Worm (Caenorhabditis elegans) whole organism, late embryonic: Measurements from ENCODE around the gene cyp-35B3.

Experiments used
- C08G9.2 ChIP-seq: sonication (generic microtip); optimal IDR thresholded peaks from 2 replicates; lab custom pipeline; 2016; ENCODE audit warnings: mild to moderate bottlenecking, missing genetic modification characterization, moderate library complexity, missing compliant biosample characterization
- F13H6.1 ChIP-seq: sonication (generic microtip); optimal IDR thresholded peaks from 2 replicates; lab custom pipeline; 2016; ENCODE audit warnings: missing genetic modification characterization, missing compliant biosample characterization
- ceh-19 ChIP-seq: fragments of 200-800 bp; sonication (Bioruptor generic); optimal IDR thresholded peaks from 2 replicates; lab custom pipeline; 2018; ENCODE audit warnings: mild to moderate bottlenecking, missing genetic modification characterization, missing compliant biosample characterization
- ceh-2 ChIP-seq: sonication (generic microtip); optimal IDR thresholded peaks from 2 replicates; lab custom pipeline; 2016; ENCODE audit warnings: missing genotype, missing genetic modification characterization, missing compliant biosample characterization
- ceh-31 ChIP-seq: sonication (generic microtip); optimal IDR thresholded peaks from 2 replicates; lab custom pipeline; 2016; ENCODE audit warnings: missing genetic modification characterization, missing compliant biosample characterization
- ceh-48 ChIP-seq: sonication (generic microtip); optimal IDR thresholded peaks from 2 replicates; lab custom pipeline; 2016; ENCODE audit warnings: missing genetic modification characterization, inconsistent platforms, missing compliant biosample characterization
- dmd-4 ChIP-seq: sonication (generic microtip); optimal IDR thresholded peaks from 2 replicates; lab custom pipeline; 2016; ENCODE audit warnings: borderline replicate concordance, missing genetic modification characterization, missing compliant biosample characterization
- elt-2 ChIP-seq: sonication (generic microtip); optimal IDR thresholded peaks from 2 replicates; lab custom pipeline; 2016; ENCODE audit warnings: missing genetic modification reagents, missing genetic modification characterization, missing compliant biosample characterization
- fkh-6 ChIP-seq: sonication (generic microtip); optimal IDR thresholded peaks from 2 replicates; lab custom pipeline; 2016; ENCODE audit warnings: missing genetic modification characterization, missing compliant biosample characterization
- hlh-13 ChIP-seq: fragments of 200-800 bp; sonication (Bioruptor generic); optimal IDR thresholded peaks from 2 replicates; lab custom pipeline; 2018; ENCODE audit warnings: mild to moderate bottlenecking, missing genetic modification characterization, missing compliant biosample characterization
- hlh-15 ChIP-seq: sonication (generic microtip); optimal IDR thresholded peaks from 2 replicates; lab custom pipeline; 2016; ENCODE audit warnings: missing genetic modification characterization, missing compliant biosample characterization
- hlh-6 ChIP-seq: sonication (generic microtip); optimal IDR thresholded peaks from 2 replicates; lab custom pipeline; 2016; ENCODE audit warnings: missing genotype, missing genetic modification characterization, missing compliant biosample characterization
- hlh-8 ChIP-seq: sonication (generic microtip); optimal IDR thresholded peaks from 2 replicates; lab custom pipeline; 2016; ENCODE audit warnings: missing genotype, missing genetic modification characterization, missing compliant biosample characterization
- lim-6 ChIP-seq: sonication (generic microtip); optimal IDR thresholded peaks from 2 replicates; lab custom pipeline; 2016; ENCODE audit warnings: missing genetic modification characterization, missing compliant biosample characterization
- lin-11 ChIP-seq: fragments of 200-800 bp; sonication (Bioruptor generic); optimal IDR thresholded peaks from 2 replicates; lab custom pipeline; 2018; ENCODE audit warnings: mild to moderate bottlenecking, missing genetic modification characterization, missing compliant biosample characterization
- nhr-232 ChIP-seq: sonication (generic microtip); optimal IDR thresholded peaks from 2 replicates; lab custom pipeline; 2016; ENCODE audit warnings: missing genetic modification characterization, missing compliant biosample characterization
- pha-2 ChIP-seq: sonication (generic microtip); optimal IDR thresholded peaks from 2 replicates; lab custom pipeline; 2017; ENCODE audit warnings: mild to moderate bottlenecking, missing genetic modification characterization, missing compliant biosample characterization
- sdc-2 ChIP-seq: sonication (generic microtip); optimal IDR thresholded peaks from 2 replicates; lab custom pipeline; 2016; ENCODE audit warnings: missing genotype, missing genetic modification characterization, missing compliant biosample characterization
- sox-4 ChIP-seq: sonication (generic microtip); optimal IDR thresholded peaks from 2 replicates; lab custom pipeline; 2017; ENCODE audit warnings: mild to moderate bottlenecking, missing genetic modification characterization, inconsistent platforms, missing compliant biosample characterization
- ttx-3 ChIP-seq: sonication (generic microtip); optimal IDR thresholded peaks from 2 replicates; lab custom pipeline; 2016; ENCODE audit warnings: missing genetic modification reagents, missing genetic modification characterization, missing compliant biosample characterization
- unc-86 ChIP-seq: sonication (generic microtip); optimal IDR thresholded peaks from 2 replicates; lab custom pipeline; 2016; ENCODE audit warnings: missing genetic modification characterization, missing compliant biosample characterization

The cyp-35B3 gene

ce11 chrV:3994048-3994447 lies 48.9 kb downstream of the cyp-35B3 start, which contains the start of gene K09D9.9:
TSS of gene K09D9.9 (minus strand) at chrV:3994148.
- TF ChIP-seq unc-86 (no peak), fkh-6 (tag; lab: Kevin White, UChicago) (no peak), hlh-13 (GFP tag; lab: Kevin White, UChicago) (no peak), C08G9.2 (no peak), pha-2 (tag; lab: Kevin White, UChicago) (no peak), ceh-2 (tag; lab: Kevin White, UChicago) (no peak), hlh-8 (no peak), ceh-48 (tag; lab: Kevin White, UChicago) (no peak), nhr-232 (tag; lab: Kevin White, UChicago) (no peak), hlh-15 (tag; lab: Kevin White, UChicago) (no peak), ceh-19 (no peak), dmd-4 (no peak), F13H6.1 (tag; lab: Kevin White, UChicago) (no peak), lin-11 (no peak), ttx-3 (tag; lab: Kevin White, UChicago) (no peak), elt-2 (tag; lab: Kevin White, UChicago) (no peak), sdc-2 (tag; lab: Kevin White, UChicago) (no peak), ceh-31 (tag; lab: Kevin White, UChicago) (no peak), lim-6 (tag; lab: Kevin White, UChicago) (no peak)

- TF ChIP-seq hlh-6 (tag; lab: Kevin White, UChicago) (no peak), sox-4 (no peak), ceh-19 (no peak)
Measured at ce11 chrV:3995838-3996237, 50.7 kb downstream of the cyp-35B3 start, which contains the start of gene srx-62. TSS of gene srx-62 (minus strand) at chrV:3995938.
